Fruit fly (Drosophila melanogaster) whole organism, embryonic: Measurements from ENCODE around the gene kirre.

Experiments used
- Abd-B ChIP-seq: fragments of 200-800 bp; sonication (Bioruptor generic); optimal IDR thresholded peaks from 2 replicates; lab custom pipeline; 2018; ENCODE audit warnings: missing biosample characterization, mild to moderate bottlenecking, missing genetic modification characterization, moderate library complexity
- BEAF-32 ChIP-seq: fragments of 200-800 bp; sonication (Bioruptor generic); optimal IDR thresholded peaks from 3 replicates; lab custom pipeline; 2017; ENCODE audit warnings: missing biosample characterization, missing genetic modification characterization, mild to moderate bottlenecking, moderate library complexity, missing genetic modification reagents
- CG10147 ChIP-seq: fragments of 200-800 bp; sonication (Bioruptor generic); optimal IDR thresholded peaks from 2 replicates; lab custom pipeline; 2019; ENCODE audit warnings: missing biosample characterization, mild to moderate bottlenecking, missing genetic modification characterization, moderate library complexity
- CG10366 ChIP-seq: fragments of 200-800 bp; sonication (Bioruptor generic); IDR thresholded peaks from 2 replicates; pipeline ENCODE4 v1.3.6; 2022; ENCODE audit warnings: missing biosample characterization, missing genetic modification characterization
- CG10565 ChIP-seq: fragments of 200-800 bp; sonication (Bioruptor generic); optimal IDR thresholded peaks from 3 replicates; lab custom pipeline; 2016; ENCODE audit warnings: missing biosample characterization, mild to moderate bottlenecking, missing genetic modification characterization
- CG10654 ChIP-seq: fragments of 200-800 bp; sonication (Bioruptor generic); optimal IDR thresholded peaks from 2 replicates; lab custom pipeline; 2016; ENCODE audit warnings: missing biosample characterization, missing genetic modification characterization
- CG11504 ChIP-seq: fragments of 200-800 bp; sonication (Bioruptor generic); optimal IDR thresholded peaks from 3 replicates; lab custom pipeline; 2019; ENCODE audit warnings: missing biosample characterization, mild to moderate bottlenecking, missing genetic modification characterization, moderate library complexity
- CG13775 ChIP-seq: fragments of 200-800 bp; sonication (Bioruptor generic); optimal IDR thresholded peaks from 3 replicates; lab custom pipeline; 2017; ENCODE audit warnings: missing biosample characterization, mild to moderate bottlenecking, missing genetic modification characterization
- CG15073 ChIP-seq: fragments of 200-800 bp; sonication (Bioruptor generic); optimal IDR thresholded peaks from 2 replicates; lab custom pipeline; 2016; ENCODE audit warnings: missing biosample characterization, missing genetic modification characterization
- CG16863 ChIP-seq: fragments of 200-800 bp; sonication (Bioruptor generic); optimal IDR thresholded peaks from 3 replicates; lab custom pipeline; 2016; ENCODE audit warnings: missing biosample characterization, missing genetic modification characterization
- CG17186 ChIP-seq: fragments of 200-800 bp; sonication (Bioruptor generic); optimal IDR thresholded peaks from 3 replicates; lab custom pipeline; 2017; ENCODE audit warnings: missing biosample characterization, missing genetic modification reagents, missing genetic modification characterization
- CG17361 ChIP-seq: fragments of 200-800 bp; sonication (Bioruptor generic); IDR thresholded peaks from 3 replicates; pipeline ENCODE4 v1.3.6; 2022; ENCODE audit warnings: missing biosample characterization, missing genetic modification characterization
- CG17612 ChIP-seq: fragments of 200-800 bp; sonication (Bioruptor generic); IDR thresholded peaks from 2 replicates; pipeline ENCODE4 v1.3.6; 2022; ENCODE audit warnings: missing biosample characterization, missing genetic modification characterization
- CG31224 ChIP-seq: fragments of 200-800 bp; sonication (Bioruptor generic); IDR thresholded peaks from 2 replicates; pipeline ENCODE4 v1.3.6; 2022; ENCODE audit warnings: missing biosample characterization, missing genetic modification characterization
- CG32772 ChIP-seq: fragments of 200-800 bp; sonication (Bioruptor generic); IDR thresholded peaks from 2 replicates; pipeline ENCODE4 v1.3.6; 2022; ENCODE audit warnings: missing biosample characterization, missing genetic modification characterization
- CG34422 ChIP-seq: fragments of 200-800 bp; sonication (Bioruptor generic); IDR thresholded peaks from 3 replicates; pipeline ENCODE4 v1.3.6; 2022; ENCODE audit warnings: missing biosample characterization, missing genetic modification characterization
- CG3838 ChIP-seq: fragments of 200-800 bp; sonication (Bioruptor generic); optimal IDR thresholded peaks from 3 replicates; lab custom pipeline; 2016; ENCODE audit warnings: missing biosample characterization, missing genetic modification characterization
- CG4730 ChIP-seq: fragments of 200-800 bp; sonication (Bioruptor generic); IDR thresholded peaks from 2 replicates; pipeline ENCODE4 v1.3.6; 2022; ENCODE audit warnings: missing biosample characterization, missing genetic modification characterization
- CG6654 ChIP-seq: fragments of 200-800 bp; sonication (Bioruptor generic); optimal IDR thresholded peaks from 2 replicates; lab custom pipeline; 2017; ENCODE audit warnings: missing biosample characterization, mild to moderate bottlenecking, missing genetic modification characterization
- CG7786 ChIP-seq: fragments of 200-800 bp; sonication (Bioruptor generic); optimal IDR thresholded peaks from 2 replicates; lab custom pipeline; 2016; ENCODE audit warnings: missing biosample characterization, missing genetic modification characterization
- CTCF ChIP-seq: fragments of 200-800 bp; sonication (Bioruptor generic); optimal IDR thresholded peaks from 2 replicates; lab custom pipeline; 2017; ENCODE audit warnings: missing biosample characterization, mild to moderate bottlenecking, missing genetic modification characterization, moderate library complexity
- D19A ChIP-seq: fragments of 200-800 bp; optimal IDR thresholded peaks from 3 replicates; lab custom pipeline; 2019; ENCODE audit warnings: missing biosample characterization, mild to moderate bottlenecking, missing genetic modification characterization, moderate library complexity
- D19B ChIP-seq: fragments of 200-800 bp; sonication (Bioruptor generic); optimal IDR thresholded peaks from 2 replicates; lab custom pipeline; 2017; ENCODE audit warnings: missing biosample characterization, mild to moderate bottlenecking, missing genetic modification characterization
- Ets97D ChIP-seq: fragments of 200-800 bp; sonication (Bioruptor generic); optimal IDR thresholded peaks from 3 replicates; lab custom pipeline; 2016; ENCODE audit warnings: missing biosample characterization, missing genetic modification characterization
- HLH4C ChIP-seq: fragments of 200-800 bp; sonication (Bioruptor generic); IDR thresholded peaks from 3 replicates; pipeline ENCODE4 v1.3.6; 2022; ENCODE audit warnings: missing biosample characterization, missing genetic modification characterization; ENCODE audit not compliant: partially characterized antibody
- Hsf ChIP-seq: fragments of 200-800 bp; sonication (Bioruptor generic); optimal IDR thresholded peaks from 3 replicates; lab custom pipeline; 2016; ENCODE audit warnings: missing biosample characterization, missing genetic modification characterization
- Kr ChIP-seq: fragments of 200-800 bp; sonication (Bioruptor generic); optimal IDR thresholded peaks from 2 replicates; lab custom pipeline; 2017; ENCODE audit warnings: missing biosample characterization, mild to moderate bottlenecking, missing genetic modification characterization
- MESR4 ChIP-seq: fragments of 200-800 bp; sonication (Bioruptor generic); optimal IDR thresholded peaks from 2 replicates; lab custom pipeline; 2018; ENCODE audit warnings: missing biosample characterization, mild to moderate bottlenecking, missing genetic modification characterization, moderate library complexity
- Mad ChIP-seq: fragments of 200-800 bp; sonication (Bioruptor generic); optimal IDR thresholded peaks from 2 replicates; lab custom pipeline; 2016; ENCODE audit warnings: missing biosample characterization, missing genetic modification characterization
- Neu2 ChIP-seq: fragments of 200-800 bp; sonication (Bioruptor generic); optimal IDR thresholded peaks from 3 replicates; lab custom pipeline; 2016; ENCODE audit warnings: missing biosample characterization, missing genetic modification characterization, borderline replicate concordance
- Tbp ChIP-seq: fragments of >200 bp; optimal IDR thresholded peaks from 2 replicates; lab custom pipeline; 2018; ENCODE audit warnings: missing biosample characterization, missing genetic modification characterization
- Trl ChIP-seq, 3 experiments: fragments of >200 bp in 2 of 3; fragments of 200-800 bp in 1 of 3; sonication (Bioruptor generic) in 1 of 3; optimal IDR thresholded peaks; 2 replicates in 1 of 3; 3 replicates in 2 of 3; lab custom pipeline; 2016 to 2017; ENCODE audit warnings: missing biosample characterization in 1 of 3, missing genetic modification characterization in 1 of 3
- Xbp1 ChIP-seq: fragments of 200-800 bp; sonication (Bioruptor generic); optimal IDR thresholded peaks from 3 replicates; lab custom pipeline; 2016; ENCODE audit warnings: missing biosample characterization, mild to moderate bottlenecking, missing genetic modification characterization
- Xrp1 ChIP-seq: fragments of 200-800 bp; sonication (Bioruptor generic); IDR thresholded peaks from 2 replicates; pipeline ENCODE4 v1.3.6; 2022; ENCODE audit warnings: missing biosample characterization, missing genetic modification characterization
- al ChIP-seq: fragments of 200-800 bp; sonication (Bioruptor generic); IDR thresholded peaks from 2 replicates; pipeline ENCODE4 v1.3.6; 2022; ENCODE audit warnings: missing biosample characterization, missing genetic modification characterization
- ato ChIP-seq: fragments of 200-800 bp; sonication (Bioruptor generic); IDR thresholded peaks from 2 replicates; pipeline ENCODE4 v1.3.6; 2022; ENCODE audit warnings: missing biosample characterization, missing genetic modification characterization; ENCODE audit not compliant: partially characterized antibody
- dimm ChIP-seq: fragments of 200-800 bp; sonication (Bioruptor generic); IDR thresholded peaks from 2 replicates; pipeline ENCODE4 v1.3.6; 2022; ENCODE audit warnings: missing biosample characterization, missing genetic modification characterization
- eve ChIP-seq, 2 experiments: fragments of >200 bp; optimal IDR thresholded peaks; 2 replicates each; lab custom pipeline; 2017; ENCODE audit warnings: missing biosample characterization in 2 of 2, missing genetic modification characterization in 2 of 2
- fd96Cb ChIP-seq: fragments of 200-800 bp; sonication (Bioruptor generic); optimal IDR thresholded peaks from 2 replicates; lab custom pipeline; 2018; ENCODE audit warnings: missing biosample characterization, mild to moderate bottlenecking, missing genetic modification characterization, moderate library complexity
- gsb ChIP-seq: fragments of 200-800 bp; sonication (Bioruptor generic); IDR thresholded peaks from 2 replicates; pipeline ENCODE4 v1.3.6; 2022; ENCODE audit warnings: missing biosample characterization, missing genetic modification characterization
- gsb-n ChIP-seq: fragments of 200-800 bp; sonication (Bioruptor generic); optimal IDR thresholded peaks from 3 replicates; lab custom pipeline; 2018; ENCODE audit warnings: missing biosample characterization, mild to moderate bottlenecking, missing genetic modification characterization
- ham ChIP-seq: fragments of 200-800 bp; sonication (Bioruptor generic); IDR thresholded peaks from 2 replicates; pipeline ENCODE4 v1.3.6; 2022; ENCODE audit warnings: missing biosample characterization, missing genetic modification characterization
- insv ChIP-seq, 2 experiments: fragments of 200-800 bp; sonication (Bioruptor generic); optimal IDR thresholded peaks; 3 replicates each; lab custom pipeline; 2016 to 2018; ENCODE audit warnings: missing biosample characterization in 2 of 2, missing genetic modification characterization in 2 of 2
- klu ChIP-seq: fragments of 200-800 bp; sonication (Bioruptor generic); IDR thresholded peaks from 2 replicates; pipeline ENCODE4 v1.3.6; 2022; ENCODE audit warnings: missing biosample characterization, missing genetic modification characterization
- nmo ChIP-seq: fragments of 200-800 bp; sonication (Bioruptor generic); optimal IDR thresholded peaks from 2 replicates; lab custom pipeline; 2018; ENCODE audit warnings: missing biosample characterization, mild to moderate bottlenecking, missing genetic modification characterization, moderate library complexity
- otp ChIP-seq: fragments of 200-800 bp; sonication (Bioruptor generic); IDR thresholded peaks from 3 replicates; pipeline ENCODE4, ENCODE4 v1.3.6; 2022; ENCODE audit warnings: missing biosample characterization, missing genetic modification characterization
- sc ChIP-seq, 3 experiments: fragments of >200 bp in 2 of 3; fragments of 200-800 bp in 1 of 3; sonication (Bioruptor generic) in 1 of 3; optimal IDR thresholded peaks; 2 replicates in 2 of 3; 3 replicates in 1 of 3; lab custom pipeline; 2017; ENCODE audit warnings: mild to moderate bottlenecking in 1 of 3, missing biosample characterization in 1 of 3, missing genetic modification characterization in 1 of 3, missing genetic modification reagents in 1 of 3
- stwl ChIP-seq: fragments of 200-800 bp; sonication (Bioruptor generic); optimal IDR thresholded peaks from 3 replicates; lab custom pipeline; 2018; ENCODE audit warnings: missing biosample characterization, mild to moderate bottlenecking, missing genetic modification characterization, moderate library complexity
- trem ChIP-seq: fragments of 200-800 bp; optimal IDR thresholded peaks from 3 replicates; lab custom pipeline; 2019; ENCODE audit warnings: missing biosample characterization, mild to moderate bottlenecking, missing genetic modification characterization, moderate library complexity
- zfh2 ChIP-seq: fragments of 200-800 bp; sonication (Bioruptor generic); optimal IDR thresholded peaks from 2 replicates; lab custom pipeline; 2016; ENCODE audit warnings: missing biosample characterization, missing genetic modification characterization

The kirre gene

DNA sequence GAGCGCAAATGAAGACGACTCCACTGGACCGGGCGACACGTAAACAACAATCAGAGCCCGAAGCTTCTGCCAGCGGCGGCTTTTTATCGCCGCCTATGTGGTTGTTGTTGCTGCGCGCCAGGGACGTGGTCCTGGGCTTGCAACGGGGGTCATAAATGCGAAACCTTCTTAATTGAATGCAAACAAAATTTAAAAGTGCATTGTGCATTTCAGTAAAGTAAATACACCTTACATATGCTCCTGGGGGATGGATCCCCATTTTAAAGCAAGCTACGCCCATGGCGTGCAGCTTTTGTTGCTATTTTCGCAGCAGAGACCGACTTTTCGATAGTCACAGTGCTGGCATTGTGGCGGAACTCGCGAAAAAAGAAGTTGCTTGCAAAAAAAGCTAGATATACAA, 36.5 kb upstream of the kirre start, which contains the start of gene Ugalt (continued):
- TF ChIP-seq Tbp (GFP tag; lab: Kevin White, UChicago) = no peak
- peak; percentile 100 for TF ChIP-seq CG17361 (GFP tag; lab: Robert Waterston, UW)
- peak; percentile 100 for TF ChIP-seq otp (GFP tag; lab: Robert Waterston, UW)
- TF ChIP-seq D19B = peak; percentile 99
- peak; percentile 100 for TF ChIP-seq CG7786 (GFP tag; lab: Kevin White, UChicago)
- peak; percentile 100 for TF ChIP-seq Hsf (GFP tag; lab: Kevin White, UChicago)
- peak; percentile 100 for TF ChIP-seq MESR4 (GFP tag; lab: Kevin White, UChicago)
- peak; percentile 100 for TF ChIP-seq ham (GFP tag; lab: Robert Waterston, UW)
- TF ChIP-seq CG17186 = peak; percentile 98
- peak; percentile 99 for TF ChIP-seq D19A (tag; lab: Kevin White, UChicago)
- TF ChIP-seq al (GFP tag; lab: Robert Waterston, UW) = peak; percentile 100
- peak; percentile 96 for TF ChIP-seq CG15073 (GFP tag; lab: Kevin White, UChicago)
- TF ChIP-seq Neu2 (GFP tag; lab: Kevin White, UChicago) = peak; percentile 100
- TF ChIP-seq CG11504 (tag; lab: Kevin White, UChicago) = peak; percentile 99
- peak; percentile 100 for TF ChIP-seq Abd-B (GFP tag; lab: Kevin White, UChicago)
- peak; percentile 98 for TF ChIP-seq trem
- TF ChIP-seq HLH4C (GFP tag; lab: Robert Waterston, UW) = 0 out of 3 replicates have a peak, but pooled peaks have one; percentile 40
- TF ChIP-seq klu (GFP tag; lab: Robert Waterston, UW) = peak; percentile 100
- TF ChIP-seq zfh2 (GFP tag; lab: Kevin White, UChicago) = peak; percentile 100
- TF ChIP-seq CG10565 (GFP tag; lab: Kevin White, UChicago) = peak; percentile 100
- peak; percentile 100 for TF ChIP-seq CG31224 (GFP tag; lab: Robert Waterston, UW)
- peak; percentile 86 to 93 for TF ChIP-seq insv (GFP tag; optimal IDR thresholded peaks at IDR 0.05; lab: Kevin White, UChicago)
- peak; percentile 100 for TF ChIP-seq fd96Cb (tag; lab: Kevin White, UChicago)
- TF ChIP-seq CG13775 (GFP tag; lab: Kevin White, UChicago) = peak; percentile 100
- TF ChIP-seq Xbp1 = peak; percentile 100
- peak; percentile 100 for TF ChIP-seq Mad
- peak; percentile 93 for TF ChIP-seq stwl (tag; lab: Kevin White, UChicago)
- TF ChIP-seq CG34422 (GFP tag; lab: Robert Waterston, UW) = peak; percentile 100
- peak; percentile 100 for TF ChIP-seq CG3838 (GFP tag; lab: Kevin White, UChicago)
- peak; percentile 100 for TF ChIP-seq CG17612 (GFP tag; lab: Robert Waterston, UW)
- TF ChIP-seq dimm (GFP tag; lab: Robert Waterston, UW) = peak; percentile 100
- peak; percentile 100 for TF ChIP-seq CG10654 (GFP tag; lab: Kevin White, UChicago)
- peak; percentile 100 for TF ChIP-seq gsb-n (tag; lab: Kevin White, UChicago)
- peak in 1 of 2 experiments; percentile 85 for TF ChIP-seq eve (GFP tag; optimal IDR thresholded peaks at IDR 0.05; lab: Kevin White, UChicago)
- TF ChIP-seq ato = no peak
- peak; percentile 100 for TF ChIP-seq gsb (GFP tag; lab: Robert Waterston, UW)
- TF ChIP-seq sc (optimal IDR thresholded peaks at IDR 0.05; lab: Kevin White, UChicago) = no peak
- TF ChIP-seq sc (GFP tag; optimal IDR thresholded peaks at IDR 0.05; lab: Kevin White, UChicago) = peak; percentile 100
- peak; percentile 100 for TF ChIP-seq CG4730 (GFP tag; lab: Robert Waterston, UW)
- TF ChIP-seq CG16863 (GFP tag; lab: Kevin White, UChicago) = peak; percentile 100
- peak; percentile 100 for TF ChIP-seq Xrp1 (GFP tag; lab: Robert Waterston, UW)
- peak; percentile 100 for TF ChIP-seq nmo (GFP tag; lab: Kevin White, UChicago)
- TF ChIP-seq CG10366 = peak; percentile 100
- peak; percentile 96 for TF ChIP-seq Kr
- peak; percentile 86 for TF ChIP-seq CTCF (GFP tag; lab: Kevin White, UChicago)
- peak; percentile 100 for TF ChIP-seq CG10147 (GFP tag; lab: Kevin White, UChicago)
- no peak for TF ChIP-seq Trl (optimal IDR thresholded peaks at IDR 0.05; lab: Kevin White, UChicago)
- TF ChIP-seq Trl (GFP tag; optimal IDR thresholded peaks at IDR 0.05; lab: Kevin White, UChicago) = peak; percentile 100
- peak; percentile 98 for TF ChIP-seq Ets97D (GFP tag; lab: Kevin White, UChicago)
- TF ChIP-seq BEAF-32 = peak; percentile 42
- peak; percentile 98 for TF ChIP-seq CG6654 (GFP tag; lab: Kevin White, UChicago)
- TF ChIP-seq CG32772 (GFP tag; lab: Robert Waterston, UW) = peak; percentile 100
